Worm (Caenorhabditis elegans): ENCODE measurements around the gene gcl-1.

Gene gcl-1

DNA sequence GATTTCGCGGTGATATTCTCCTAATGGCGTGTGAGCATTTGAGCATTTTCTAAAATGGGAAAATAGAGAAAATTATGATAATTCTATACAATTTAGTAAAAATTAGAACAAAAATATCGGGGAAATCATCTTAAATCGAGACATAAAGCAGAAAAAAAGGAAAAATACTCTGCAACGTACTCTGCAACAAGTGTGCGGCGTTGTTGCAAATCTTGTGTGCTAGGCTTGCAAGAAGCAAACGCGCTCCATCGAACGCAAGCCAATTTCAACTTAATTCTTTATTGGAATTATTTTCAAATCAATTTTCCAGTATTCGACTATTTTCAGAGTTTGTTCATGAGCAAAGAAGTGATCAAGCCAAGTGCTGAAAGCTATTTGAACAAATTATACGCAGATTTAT lies 26.7 kb downstream of the gcl-1 start, which contains the start of the genes Y62E10A.20, Y62E10A.23 and mdt-9:
Gene Y62E10A.20 (minus strand): TSS at position 49 of the 400 bp plus-strand sequence.
Gene Y62E10A.23 (plus strand): TSS at position 282 of the 400 bp plus-strand sequence.
Gene mdt-9 (plus strand): TSS at position 338 of the 400 bp plus-strand sequence.
- TF ChIP-seq ztf-4 (tag; optimal IDR thresholded peaks at IDR 0.05) = no peak
- peak; percentile 78 to 87 for TF ChIP-seq lin-35 (GFP tag; optimal IDR thresholded peaks at IDR 0.05)
- no peak for TF ChIP-seq nhr-84 (tag; optimal IDR thresholded peaks at IDR 0.05)
- no peak for TF ChIP-seq alr-1 (tag; optimal IDR thresholded peaks at IDR 0.05; ENCODE audit: borderline replicate concordance)
- peak; percentile 54 for TF ChIP-seq irx-1 (tag; optimal IDR thresholded peaks at IDR 0.05)
- peak; percentile 79 for TF ChIP-seq lin-13 (GFP tag; optimal IDR thresholded peaks at IDR 0.05)
- peak; percentile 67 for TF ChIP-seq mep-1 (tag; optimal IDR thresholded peaks at IDR 0.05)
- no peak for TF ChIP-seq zip-4 (GFP tag; optimal IDR thresholded peaks at IDR 0.05)
- no peak for TF ChIP-seq nhr-237 (tag; optimal IDR thresholded peaks at IDR 0.05)
- TF ChIP-seq pqm-1 (tag; optimal IDR thresholded peaks at IDR 0.05) = no peak
- peak; percentile 75 to 76 for TF ChIP-seq efl-1 (optimal IDR thresholded peaks at IDR 0.05)
- TF ChIP-seq efl-1 (GFP tag; optimal IDR thresholded peaks at IDR 0.05 in 1 of 2) = peak; percentile 70 to 97
- peak; percentile 78 for TF ChIP-seq nhr-85 (tag)
- TF ChIP-seq snu-23 (GFP tag; optimal IDR thresholded peaks at IDR 0.05) = peak; percentile 83
- TF ChIP-seq blmp-1 (tag; optimal IDR thresholded peaks at IDR 0.05) = peak; percentile 75
- TF ChIP-seq ama-1 (optimal IDR thresholded peaks at IDR 0.05) = no peak
- no peak for TF ChIP-seq ets-5 (GFP tag; IDR thresholded peaks at IDR 0.05)
- TF ChIP-seq nhr-77 (tag; optimal IDR thresholded peaks at IDR 0.05) = peak; percentile 41
- peak; percentile 67 for TF ChIP-seq fos-1 (tag; optimal IDR thresholded peaks at IDR 0.05)
- TF ChIP-seq ceh-8 (GFP tag; optimal IDR thresholded peaks at IDR 0.05) = no peak
- TF ChIP-seq aha-1 (tag; optimal IDR thresholded peaks at IDR 0.05) = no peak
- TF ChIP-seq aly-2 (tag; optimal IDR thresholded peaks at IDR 0.05) = peak; percentile 42
- TF ChIP-seq C16A3.4 (tag; optimal IDR thresholded peaks at IDR 0.05) = peak; percentile 94
- TF ChIP-seq sptf-1 (tag; optimal IDR thresholded peaks at IDR 0.05) = no peak
- no peak for TF ChIP-seq hlh-4 (tag; optimal IDR thresholded peaks at IDR 0.05)
- TF ChIP-seq lin-15B (tag; optimal IDR thresholded peaks at IDR 0.05) = peak; percentile 89
- no peak for TF ChIP-seq C34B4.2 (tag; optimal IDR thresholded peaks at IDR 0.05)
- peak; percentile 90 for TF ChIP-seq skn-1 (tag; optimal IDR thresholded peaks at IDR 0.05)
- TF ChIP-seq nhr-11 (tag; optimal IDR thresholded peaks at IDR 0.05) = no peak
- no peak for TF ChIP-seq zag-1 (tag; optimal IDR thresholded peaks at IDR 0.05)
- peak; percentile 74 for TF ChIP-seq nhr-19 (GFP tag; conservative IDR thresholded peaks at IDR 0.05)
- peak; percentile 24 for TF ChIP-seq C04F5.9 (tag; optimal IDR thresholded peaks at IDR 0.05)
- TF ChIP-seq unc-86 (tag; optimal IDR thresholded peaks at IDR 0.05) = peak; percentile 69
- no peak for TF ChIP-seq nhr-76 (tag; optimal IDR thresholded peaks at IDR 0.05)
- TF ChIP-seq isw-1 (GFP tag; IDR thresholded peaks at IDR 0.05) = peak; percentile 59
- TF ChIP-seq mef-2 (tag; optimal IDR thresholded peaks at IDR 0.05) = no peak
- peak; percentile 58 for TF ChIP-seq lin-39 (tag; optimal IDR thresholded peaks at IDR 0.05)
- TF ChIP-seq unc-30 (tag; optimal IDR thresholded peaks at IDR 0.05) = no peak
- peak; percentile 90 for TF ChIP-seq unc-130 (tag; optimal IDR thresholded peaks at IDR 0.05)
- no peak for TF ChIP-seq pag-3 (tag; optimal IDR thresholded peaks at IDR 0.05; ENCODE audit: borderline replicate concordance, insufficient read depth)
- peak; percentile 76 for TF ChIP-seq lin-14 (GFP tag; optimal IDR thresholded peaks at IDR 0.05)
- no peak for TF ChIP-seq ces-1 (GFP tag; optimal IDR thresholded peaks at IDR 0.05)
- peak; percentile 47 for TF ChIP-seq hpl-2 (GFP tag; optimal IDR thresholded peaks at IDR 0.05)
- no peak for TF ChIP-seq hlh-17 (GFP tag; optimal IDR thresholded peaks at IDR 0.05; ENCODE audit: borderline replicate concordance)
- peak; percentile 85 for TF ChIP-seq rnt-1 (tag; optimal IDR thresholded peaks at IDR 0.05)
- TF ChIP-seq ztf-11 (tag; optimal IDR thresholded peaks at IDR 0.05) = peak in 1 of 2 experiments; percentile 47
- peak; percentile 18 for TF ChIP-seq sox-4 (tag; optimal IDR thresholded peaks at IDR 0.05)
- TF ChIP-seq nhr-90 (tag; optimal IDR thresholded peaks at IDR 0.05; ENCODE audit: poor library complexity) = peak; percentile 65
- no peak for TF ChIP-seq egl-27 (tag; optimal IDR thresholded peaks at IDR 0.05)
- no peak for TF ChIP-seq unc-98 (GFP tag; IDR thresholded peaks at IDR 0.05)
- TF ChIP-seq lsy-2 (tag; optimal IDR thresholded peaks at IDR 0.05) = peak; percentile 81 to 91
- peak; percentile 84 for TF ChIP-seq nhr-71 (tag; optimal IDR thresholded peaks at IDR 0.05)
- TF ChIP-seq unc-62 (GFP tag; optimal IDR thresholded peaks at IDR 0.05) = no peak
- TF ChIP-seq nhr-28 (tag; optimal IDR thresholded peaks at IDR 0.05) = no peak
- TF ChIP-seq tbx-2 (tag; optimal IDR thresholded peaks at IDR 0.05) = peak; percentile 75

All from whole organism, L1 larva.